Fruit fly (Drosophila melanogaster): ENCODE measurements around the gene CG33116.

DNA sequence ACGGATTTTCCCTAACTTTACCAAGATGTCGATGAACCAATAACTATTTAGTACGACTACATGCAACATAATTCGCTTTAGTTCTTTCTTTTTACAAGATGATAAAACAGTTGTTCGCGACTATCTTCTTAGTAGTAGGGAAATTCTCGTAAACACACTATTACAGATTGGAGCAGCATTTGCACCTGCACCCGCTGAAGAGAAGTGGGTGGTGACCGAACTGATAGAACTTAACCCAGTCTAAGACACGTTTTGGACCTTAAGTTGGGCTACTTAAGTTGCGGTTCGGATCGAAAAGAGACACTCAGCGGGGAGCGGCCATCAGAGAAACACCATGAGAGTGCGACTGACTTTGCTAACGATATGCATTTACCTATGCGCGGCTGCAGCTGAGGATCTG, 46.1 kb upstream of the CG33116 start, which contains the start of gene CG13083:
- no peak for TF ChIP-seq CG32006 (GFP tag; optimal IDR thresholded peaks at IDR 0.05)
- no peak for TF ChIP-seq Hr39 (GFP tag; optimal IDR thresholded peaks at IDR 0.05)
- TF ChIP-seq CG11294 (GFP tag; IDR thresholded peaks at IDR 0.05), result no peak
- no peak for TF ChIP-seq net (GFP tag; optimal IDR thresholded peaks at IDR 0.05)
- TF ChIP-seq CG10669 (GFP tag; optimal IDR thresholded peaks at IDR 0.05), result no peak
- no peak for TF ChIP-seq pdm3 (GFP tag; optimal IDR thresholded peaks at IDR 0.05)
- no peak for TF ChIP-seq salr (GFP tag; optimal IDR thresholded peaks at IDR 0.05)
- no peak for TF ChIP-seq CG3032 (tag; optimal IDR thresholded peaks at IDR 0.05)
- TF ChIP-seq Gug (GFP tag; IDR thresholded peaks at IDR 0.05), result no peak
- TF ChIP-seq CG6792 (GFP tag; optimal IDR thresholded peaks at IDR 0.05), result no peak
- no peak for TF ChIP-seq CG8632 (GFP tag; optimal IDR thresholded peaks at IDR 0.05)
- no peak for TF ChIP-seq Blimp-1 (GFP tag; optimal IDR thresholded peaks at IDR 0.05)
- no peak for TF ChIP-seq CG6854 (GFP tag; optimal IDR thresholded peaks at IDR 0.05)
